Worm (Caenorhabditis elegans) whole organism, late embryonic: ENCODE measurements around the gene lin-45.

Experiments used
- C38D4.7 ChIP-seq: fragments of 200-800 bp; sonication (Bioruptor generic); optimal IDR thresholded peaks from 2 replicates; lab custom pipeline; 2018; ENCODE audit warnings: mild to moderate bottlenecking, missing genetic modification characterization, moderate library complexity, missing compliant biosample characterization
- K09A11.1 ChIP-seq: sonication (generic microtip); optimal IDR thresholded peaks from 2 replicates; lab custom pipeline; 2017; ENCODE audit warnings: antibody characterized with exemption, mild to moderate bottlenecking, missing genetic modification characterization, missing compliant biosample characterization; ENCODE audit not compliant: insufficient read depth
- Y22D7AL.16 ChIP-seq: sonication (generic microtip); optimal IDR thresholded peaks from 2 replicates; lab custom pipeline; 2016; ENCODE audit warnings: missing genetic modification characterization, missing compliant biosample characterization
- ahr-1 ChIP-seq: sonication (generic microtip); optimal IDR thresholded peaks from 2 replicates; lab custom pipeline; 2016; ENCODE audit warnings: missing genetic modification characterization, missing compliant biosample characterization
- ama-1 ChIP-seq: fragments of 150-350 bp; optimal IDR thresholded peaks from 2 replicates; lab custom pipeline; 2014
- ceh-18 ChIP-seq: sonication (generic microtip); optimal IDR thresholded peaks from 2 replicates; lab custom pipeline; 2016; ENCODE audit warnings: missing genetic modification characterization, missing compliant biosample characterization
- ceh-19 ChIP-seq: fragments of 200-800 bp; sonication (Bioruptor generic); optimal IDR thresholded peaks from 2 replicates; lab custom pipeline; 2018; ENCODE audit warnings: mild to moderate bottlenecking, missing genetic modification characterization, missing compliant biosample characterization
- ceh-22 ChIP-seq: sonication (generic microtip); optimal IDR thresholded peaks from 2 replicates; lab custom pipeline; 2017; ENCODE audit warnings: missing biosample characterization, missing genetic modification characterization
- ceh-24 ChIP-seq: sonication (generic microtip); optimal IDR thresholded peaks from 2 replicates; lab custom pipeline; 2016; ENCODE audit warnings: mild to moderate bottlenecking, missing genetic modification characterization, missing compliant biosample characterization
- ceh-31 ChIP-seq: sonication (generic microtip); optimal IDR thresholded peaks from 2 replicates; lab custom pipeline; 2016; ENCODE audit warnings: missing genetic modification characterization, missing compliant biosample characterization
- ceh-34 ChIP-seq: sonication (generic microtip); optimal IDR thresholded peaks from 2 replicates; lab custom pipeline; 2016; ENCODE audit warnings: mild to moderate bottlenecking, missing genetic modification characterization, missing compliant biosample characterization
- ceh-45 ChIP-seq: fragments of 200-800 bp; sonication (Bioruptor generic); IDR thresholded peaks from 2 replicates; pipeline ENCODE4 v1.3.6; 2022; ENCODE audit warnings: missing genetic modification reagents, missing genetic modification characterization, missing compliant biosample characterization
- ceh-6 ChIP-seq: fragments of 200-800 bp; sonication (Bioruptor generic); optimal IDR thresholded peaks from 2 replicates; lab custom pipeline; 2018; ENCODE audit warnings: mild to moderate bottlenecking, missing genetic modification characterization, missing compliant biosample characterization
- dmd-4 ChIP-seq: sonication (generic microtip); optimal IDR thresholded peaks from 2 replicates; lab custom pipeline; 2016; ENCODE audit warnings: borderline replicate concordance, missing genetic modification characterization, missing compliant biosample characterization
- dve-1 ChIP-seq: sonication (generic microtip); optimal IDR thresholded peaks from 2 replicates; lab custom pipeline; 2017; ENCODE audit warnings: antibody characterized with exemption, mild to moderate bottlenecking, missing genetic modification characterization, missing compliant biosample characterization
- elt-4 ChIP-seq: sonication (generic microtip); optimal IDR thresholded peaks from 2 replicates; lab custom pipeline; 2016; ENCODE audit warnings: missing genetic modification characterization, missing compliant biosample characterization
- eyg-1 ChIP-seq: sonication (generic microtip); optimal IDR thresholded peaks from 2 replicates; lab custom pipeline; 2016; ENCODE audit warnings: missing genotype, missing genetic modification characterization, missing compliant biosample characterization
- hlh-13 ChIP-seq: fragments of 200-800 bp; sonication (Bioruptor generic); optimal IDR thresholded peaks from 2 replicates; lab custom pipeline; 2018; ENCODE audit warnings: mild to moderate bottlenecking, missing genetic modification characterization, missing compliant biosample characterization
- hlh-30 ChIP-seq: sonication (generic microtip); optimal IDR thresholded peaks from 2 replicates; lab custom pipeline; 2017; ENCODE audit warnings: antibody characterized with exemption, missing genetic modification characterization, missing compliant biosample characterization; ENCODE audit not compliant: insufficient read depth
- hlh-8 ChIP-seq: sonication (generic microtip); optimal IDR thresholded peaks from 2 replicates; lab custom pipeline; 2016; ENCODE audit warnings: missing genotype, missing genetic modification characterization, missing compliant biosample characterization
- lim-6 ChIP-seq: sonication (generic microtip); optimal IDR thresholded peaks from 2 replicates; lab custom pipeline; 2016; ENCODE audit warnings: missing genetic modification characterization, missing compliant biosample characterization
- lin-11 ChIP-seq: fragments of 200-800 bp; sonication (Bioruptor generic); optimal IDR thresholded peaks from 2 replicates; lab custom pipeline; 2018; ENCODE audit warnings: mild to moderate bottlenecking, missing genetic modification characterization, missing compliant biosample characterization
- mec-3 ChIP-seq: sonication (generic microtip); optimal IDR thresholded peaks from 2 replicates; lab custom pipeline; 2016; ENCODE audit warnings: borderline replicate concordance, missing genetic modification characterization, missing compliant biosample characterization
- nfya-1 ChIP-seq: sonication (generic microtip); optimal IDR thresholded peaks from 2 replicates; lab custom pipeline; 2017; ENCODE audit warnings: missing genetic modification characterization, mild to moderate bottlenecking, missing compliant biosample characterization, antibody characterized with exemption, moderate library complexity
- nhr-11 ChIP-seq: fragments of 150-350 bp; optimal IDR thresholded peaks from 2 replicates; lab custom pipeline; 2014; ENCODE audit warnings: missing biosample characterization, missing genetic modification characterization
- pax-1 ChIP-seq: fragments of 150-350 bp; optimal IDR thresholded peaks from 2 replicates; lab custom pipeline; 2014; ENCODE audit warnings: missing biosample characterization, missing genetic modification characterization
- pros-1 ChIP-seq: fragments of 150-350 bp; optimal IDR thresholded peaks from 2 replicates; lab custom pipeline; 2014; ENCODE audit warnings: missing biosample characterization, missing genetic modification reagents, missing genetic modification characterization
- rnt-1 ChIP-seq: sonication (generic microtip); optimal IDR thresholded peaks from 2 replicates; lab custom pipeline; 2016; ENCODE audit warnings: missing genetic modification characterization, missing compliant biosample characterization
- sdc-2 ChIP-seq: sonication (generic microtip); optimal IDR thresholded peaks from 2 replicates; lab custom pipeline; 2016; ENCODE audit warnings: missing genotype, missing genetic modification characterization, missing compliant biosample characterization
- tbx-2 ChIP-seq: sonication (generic microtip); optimal IDR thresholded peaks from 2 replicates; lab custom pipeline; 2016; ENCODE audit warnings: missing genetic modification characterization, missing compliant biosample characterization
- tbx-7 ChIP-seq: sonication (generic microtip); optimal IDR thresholded peaks from 2 replicates; lab custom pipeline; 2016; ENCODE audit warnings: missing genotype, missing genetic modification characterization, missing compliant biosample characterization
- ttx-3 ChIP-seq: sonication (generic microtip); optimal IDR thresholded peaks from 2 replicates; lab custom pipeline; 2016; ENCODE audit warnings: missing genetic modification reagents, missing genetic modification characterization, missing compliant biosample characterization
- unc-42 ChIP-seq: sonication (generic microtip); optimal IDR thresholded peaks from 2 replicates; lab custom pipeline; 2016; ENCODE audit warnings: missing genotype, missing genetic modification characterization, missing compliant biosample characterization
- unc-55 ChIP-seq: sonication (generic microtip); optimal IDR thresholded peaks from 2 replicates; lab custom pipeline; 2017; ENCODE audit warnings: missing biosample characterization, missing genetic modification reagents, missing genetic modification characterization
- ztf-16 ChIP-seq: sonication (generic microtip); optimal IDR thresholded peaks from 2 replicates; lab custom pipeline; 2017; ENCODE audit warnings: missing genetic modification characterization, missing compliant biosample characterization

lin-45 gene

DNA sequence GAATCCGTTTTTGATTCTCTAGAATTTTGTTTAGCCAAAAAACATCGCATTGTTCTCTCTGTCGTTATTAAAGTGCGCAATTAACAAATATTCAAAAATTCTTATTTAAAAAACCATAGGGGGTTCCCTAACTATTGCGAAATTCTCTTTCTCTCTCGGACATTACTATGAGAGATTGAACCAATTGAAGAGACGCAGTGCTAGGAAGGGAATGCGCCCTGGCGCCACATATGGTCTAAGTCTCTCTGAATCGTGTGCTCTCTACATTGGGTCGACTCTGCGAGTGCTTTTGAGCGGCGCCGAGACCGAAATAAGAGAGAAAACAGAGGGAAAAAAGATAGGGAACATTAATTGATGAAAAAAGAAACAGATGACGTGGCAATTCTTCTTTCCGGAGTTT is 37.5 kb upstream of the lin-45 start:
- TF ChIP-seq nfya-1 (tag; lab: Kevin White, UChicago) (peak; percentile 34), unc-42 (peak; percentile 31), unc-55 (GFP tag; lab: Kevin White, UChicago) (peak; percentile 20), hlh-8 (no peak)

DNA sequence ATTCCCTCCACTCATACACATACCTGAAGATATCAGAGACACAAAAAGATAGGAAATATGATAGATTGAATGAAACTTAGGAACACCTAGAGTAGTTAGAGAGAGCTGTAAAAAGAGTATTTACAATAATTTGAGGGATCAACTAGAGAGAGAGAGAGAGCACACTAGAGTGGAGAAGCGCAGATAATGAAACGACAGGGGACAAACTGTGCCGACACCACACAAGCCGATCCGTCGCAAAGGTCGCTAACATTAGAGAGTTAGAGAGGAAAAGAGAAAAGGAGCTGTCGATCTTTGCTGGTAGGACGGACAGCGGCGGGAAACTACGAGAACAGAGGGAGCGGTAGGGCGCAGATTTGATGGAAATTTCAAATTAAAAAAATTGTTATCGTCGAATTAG is 36.8 kb upstream of the lin-45 start, which contains the start of gene dyci-1:
dyci-1 (minus strand) TSS at position 122 of the 400 bp plus-strand sequence.
- TF ChIP-seq dve-1 (tag; lab: Kevin White, UChicago), result no peak
- TF ChIP-seq hlh-13, result no peak
- peak; percentile 2 for TF ChIP-seq ceh-22 (tag; lab: Kevin White, UChicago)
- peak; percentile 47 for TF ChIP-seq tbx-2 (tag; lab: Kevin White, UChicago)
- no peak for TF ChIP-seq lim-6 (tag; lab: Kevin White, UChicago)
- TF ChIP-seq ceh-18 (tag; lab: Kevin White, UChicago), result peak; percentile 32
- no peak for TF ChIP-seq C38D4.7 (GFP tag; lab: Kevin White, UChicago)
- TF ChIP-seq ceh-31 (tag; lab: Kevin White, UChicago), result peak; percentile 1
- no peak for TF ChIP-seq ceh-19
- TF ChIP-seq ceh-6, result no peak
- no peak for TF ChIP-seq eyg-1 (tag; lab: Kevin White, UChicago)
- no peak for TF ChIP-seq nfya-1 (tag; lab: Kevin White, UChicago)
- no peak for TF ChIP-seq nhr-11 (tag; lab: Kevin White, UChicago)
- no peak for TF ChIP-seq ztf-16

DNA sequence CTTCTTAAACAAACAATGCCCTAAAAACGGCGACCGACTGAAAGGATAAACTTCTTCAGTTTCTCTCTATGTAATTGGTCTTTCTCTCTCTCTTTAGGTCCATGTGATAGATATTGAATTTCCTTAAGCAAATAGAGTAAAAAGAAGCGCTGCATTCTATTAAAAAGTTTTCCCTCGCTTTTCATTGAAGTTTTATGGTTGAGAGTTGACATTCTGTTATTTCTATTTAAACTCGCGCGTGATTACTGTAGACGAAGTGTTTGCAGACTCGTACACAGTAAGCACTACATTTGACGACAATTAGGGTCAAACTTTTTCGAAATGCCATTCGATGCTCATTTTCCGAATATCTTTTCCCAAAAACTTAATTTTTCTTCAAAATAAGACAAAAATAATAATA is 28.8 kb upstream of the lin-45 start:
- TF ChIP-seq hlh-13 (no peak), nfya-1 (tag; lab: Kevin White, UChicago) (no peak), mec-3 (tag; lab: Kevin White, UChicago) (no peak), tbx-7 (no peak), dmd-4 (no peak), ceh-34 (tag; lab: Kevin White, UChicago) (no peak), unc-42 (no peak), ttx-3 (tag; lab: Kevin White, UChicago) (no peak), C38D4.7 (GFP tag; lab: Kevin White, UChicago) (no peak), rnt-1 (tag; lab: Kevin White, UChicago) (no peak), ceh-31 (tag; lab: Kevin White, UChicago) (no peak)

DNA sequence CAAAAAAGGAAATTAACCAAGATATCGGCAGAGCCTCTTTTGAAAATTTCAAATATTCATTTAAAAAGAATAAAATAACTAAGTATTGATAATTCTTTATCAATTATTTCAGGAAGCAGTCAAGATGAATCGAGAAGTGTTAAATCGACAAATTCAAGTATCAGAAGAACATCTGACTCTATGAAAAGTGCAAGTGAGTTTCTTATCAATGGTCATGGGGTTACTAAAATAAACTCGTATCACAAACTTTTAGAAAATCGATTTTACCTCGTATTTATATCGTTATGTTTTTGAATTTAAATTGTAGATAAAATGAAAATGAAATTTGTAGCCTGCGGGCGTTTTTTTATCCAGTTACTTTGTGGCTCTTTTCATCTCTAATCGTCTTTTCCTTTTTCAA is 23.2 kb upstream of the lin-45 start:
- TF ChIP-seq ahr-1 (tag; lab: Kevin White, UChicago) (no peak), ceh-34 (tag; lab: Kevin White, UChicago) (no peak), lim-6 (tag; lab: Kevin White, UChicago) (no peak), ama-1 (lab: Kevin White, UChicago) (no peak), tbx-2 (tag; lab: Kevin White, UChicago) (no peak), pax-1 (tag; lab: Kevin White, UChicago) (no peak)

DNA sequence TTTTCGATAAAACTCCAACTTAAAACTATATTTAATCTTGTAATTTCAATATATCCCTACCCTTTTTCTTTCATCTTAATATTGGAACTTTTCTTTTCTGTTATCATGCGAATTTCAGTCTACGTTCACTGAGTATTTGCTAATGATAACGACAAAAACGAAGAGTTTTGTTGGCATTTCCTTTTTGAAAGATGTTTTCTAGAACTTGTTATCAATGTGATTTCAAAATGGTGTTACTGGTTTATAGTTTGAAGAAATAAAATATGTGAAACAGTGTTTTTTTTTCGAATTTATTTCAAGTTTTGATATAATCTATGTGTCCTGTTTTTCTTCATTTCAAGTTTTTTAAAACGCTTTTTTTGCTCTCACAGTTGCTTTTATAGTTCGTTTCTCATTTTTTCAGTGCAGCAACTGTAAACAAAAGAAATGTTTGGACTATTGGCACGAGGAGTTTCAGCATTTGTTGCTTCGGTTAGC is 22.1 kb upstream of the lin-45 start, which contains the start of gene anat-1:
anat-1 (plus strand) TSS at position 427 of the 477 bp plus-strand sequence.
- TF ChIP-seq sdc-2 (tag; lab: Kevin White, UChicago) (no peak), ceh-24 (tag; lab: Kevin White, UChicago) (no peak), pax-1 (tag; lab: Kevin White, UChicago) (no peak), tbx-7 (no peak), K09A11.1 (tag; lab: Kevin White, UChicago) (no peak), ceh-22 (tag; lab: Kevin White, UChicago) (no peak), hlh-30 (tag; lab: Kevin White, UChicago) (no peak), pros-1 (tag; lab: Kevin White, UChicago) (no peak), lin-11 (tag; lab: Kevin White, UChicago) (no peak), ceh-45 (GFP tag; lab: Robert Waterston, UW) (no peak), Y22D7AL.16 (tag; lab: Kevin White, UChicago) (no peak), elt-4 (no peak)
